Fruit fly (Drosophila melanogaster): ENCODE results near the gene disco-r.

- TF ChIP-seq CG8089 (GFP tag; optimal IDR thresholded peaks at IDR 0.05) (no peak), fru (optimal IDR thresholded peaks at IDR 0.05) (no peak), CG10654 (GFP tag; optimal IDR thresholded peaks at IDR 0.05) (no peak), sd (tag; optimal IDR thresholded peaks at IDR 0.05) (no peak), NC2β (GFP tag; optimal IDR thresholded peaks at IDR 0.05) (no peak)
Observed at dm6 chrX:16143012-16143411, 5.8 kb downstream of the disco-r start.

All from whole organism, embryonic.